Fruit fly (Drosophila melanogaster): ENCODE data around the gene escl.
A peak's percentile ranks its signal among the peaks of the same experiment; 100 is the strongest.

escl gene

DNA sequence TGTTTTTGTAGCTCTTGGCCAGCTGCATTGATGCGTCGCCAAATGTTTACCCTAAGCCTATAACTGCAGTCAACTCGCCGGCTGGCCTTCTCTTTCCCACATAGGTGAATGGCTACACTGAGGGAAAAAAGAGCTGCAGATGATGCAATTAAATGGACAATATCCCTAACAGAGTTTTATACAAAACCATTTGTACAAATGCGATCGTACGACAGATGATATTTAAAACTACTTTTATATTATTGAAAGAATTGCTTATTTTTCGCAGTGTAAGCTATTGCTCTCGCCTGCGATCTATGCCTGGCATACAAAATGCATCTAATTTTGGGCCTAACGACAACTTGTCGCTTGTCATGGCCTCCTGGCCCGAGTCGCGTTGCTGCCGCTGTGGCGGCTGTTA, 40.8 kb upstream of the escl start (continued):
- TF ChIP-seq HLH3B (GFP tag; IDR thresholded peaks at IDR 0.05) (peak; percentile 37; the same call in 1 of the 2 replicates), E2f1 (GFP tag; IDR thresholded peaks at IDR 0.05) (peak; percentile 31; the same call in 1 of the 2 replicates), CG17361 (GFP tag; IDR thresholded peaks at IDR 0.05) (0 out of 3 replicates have a peak, but pooled peaks have one; percentile 23), CG1603 (tag; optimal IDR thresholded peaks at IDR 0.05) (peak; percentile 79), NfI (GFP tag; optimal IDR thresholded peaks at IDR 0.05) (peak; percentile 37), Ssrp (tag; optimal IDR thresholded peaks at IDR 0.05) (peak; percentile 55), CG15514 (GFP tag; optimal IDR thresholded peaks at IDR 0.05) (no peak), Usf (GFP tag; optimal IDR thresholded peaks at IDR 0.05) (peak; percentile 0), ci (GFP tag; IDR thresholded peaks at IDR 0.05) (peak; percentile 78; the same call in 2 of the 3 replicates), CG17359 (tag; optimal IDR thresholded peaks at IDR 0.05) (peak; percentile 18), tgo (GFP tag; IDR thresholded peaks at IDR 0.05) (peak; percentile 64), CoRest (tag; optimal IDR thresholded peaks at IDR 0.05) (peak; percentile 37), Fer1 (GFP tag; optimal IDR thresholded peaks at IDR 0.05) (no peak), dmrt11E (tag; optimal IDR thresholded peaks at IDR 0.05) (peak; percentile 73), CG5245 (GFP tag; optimal IDR thresholded peaks at IDR 0.05) (peak; percentile 2), Rx (GFP tag; IDR thresholded peaks at IDR 0.05) (0 out of 2 replicates have a peak, but pooled peaks have one; percentile 4), CG12391 (tag; optimal IDR thresholded peaks at IDR 0.05) (peak; percentile 44), Hsf (GFP tag; optimal IDR thresholded peaks at IDR 0.05) (peak; percentile 41), onecut (GFP tag; IDR thresholded peaks at IDR 0.05) (peak; percentile 43; the same call in 1 of the 2 replicates), Dek (tag; optimal IDR thresholded peaks at IDR 0.05) (no peak), CG12071 (GFP tag; optimal IDR thresholded peaks at IDR 0.05) (no peak), org-1 (GFP tag; optimal IDR thresholded peaks at IDR 0.05) (peak; percentile 50), CG5953 (GFP tag; IDR thresholded peaks at IDR 0.05) (0 out of 2 replicates have a peak, but pooled peaks have one; percentile 22), CG10267 (tag; optimal IDR thresholded peaks at IDR 0.05) (peak; percentile 15), CG9932 (GFP tag; IDR thresholded peaks at IDR 0.05) (no peak), CG8924 (tag; optimal IDR thresholded peaks at IDR 0.05) (peak; percentile 48), chif (GFP tag; optimal IDR thresholded peaks at IDR 0.05) (peak; percentile 57 to 72), lmd (GFP tag; IDR thresholded peaks at IDR 0.05) (peak; percentile 52), CrebB (tag; optimal IDR thresholded peaks at IDR 0.05) (no peak), Dbx (GFP tag; IDR thresholded peaks at IDR 0.05) (0 out of 3 replicates have a peak, but pooled peaks have one; percentile 43), vnd (GFP tag; IDR thresholded peaks at IDR 0.05; ENCODE audit: partially characterized antibody) (no peak), cwo (GFP tag; optimal IDR thresholded peaks at IDR 0.05) (no peak), otp (GFP tag; IDR thresholded peaks at IDR 0.05) (peak; percentile 37; the same call in 1 of the 3 replicates), CG9609 (GFP tag; optimal IDR thresholded peaks at IDR 0.05) (peak; percentile 0), CTCF (GFP tag; optimal IDR thresholded peaks at IDR 0.05) (no peak), phol (tag; optimal IDR thresholded peaks at IDR 0.05) (peak; percentile 47), Rfx (GFP tag; IDR thresholded peaks at IDR 0.05) (0 out of 2 replicates have a peak, but pooled peaks have one; percentile 8), row (GFP tag; IDR thresholded peaks at IDR 0.05) (peak; percentile 61), CG12942 (GFP tag; optimal IDR thresholded peaks at IDR 0.05) (no peak), grau (tag; optimal IDR thresholded peaks at IDR 0.05) (peak; percentile 44), ssp (GFP tag; IDR thresholded peaks at IDR 0.05) (0 out of 2 replicates have a peak, but pooled peaks have one; percentile 7), Bdp1 (GFP tag; optimal IDR thresholded peaks at IDR 0.05) (no peak), ato (GFP tag; IDR thresholded peaks at IDR 0.05; ENCODE audit: partially characterized antibody) (no peak), CG4424 (GFP tag; optimal IDR thresholded peaks at IDR 0.05) (peak; percentile 8), Hmx (GFP tag; optimal IDR thresholded peaks at IDR 0.05) (no peak), sens-2 (GFP tag; IDR thresholded peaks at IDR 0.05) (peak; percentile 51; the same call in 1 of the 2 replicates), CG12104 (GFP tag; optimal IDR thresholded peaks at IDR 0.05) (peak; percentile 4), sens (GFP tag) (peak; percentile 91), CG1529 (GFP tag; optimal IDR thresholded peaks at IDR 0.05) (peak; percentile 36), CG10959 (GFP tag; IDR thresholded peaks at IDR 0.05) (peak; percentile 62), CG4328 (GFP tag; optimal IDR thresholded peaks at IDR 0.05) (no peak)

All from whole organism, embryonic.